Worm (Caenorhabditis elegans) whole organism, L1 larva: Measurements from ENCODE around the gene skr-20.

ENCODE experiments used
- C04F5.9 ChIP-seq: sonication (generic microtip); optimal IDR thresholded peaks from 2 replicates; lab custom pipeline; 2016; ENCODE audit warnings: missing genetic modification characterization, missing compliant biosample characterization
- C34B4.2 ChIP-seq: sonication (generic microtip); optimal IDR thresholded peaks from 2 replicates; lab custom pipeline; 2017; ENCODE audit warnings: mild to moderate bottlenecking, missing genetic modification characterization, missing compliant biosample characterization
- F16B12.6 ChIP-seq: fragments of 150-350 bp; optimal IDR thresholded peaks from 2 replicates; lab custom pipeline; 2014; ENCODE audit warnings: missing biosample characterization, missing genetic modification characterization
- Y116A8C.19 ChIP-seq: sonication (generic microtip); optimal IDR thresholded peaks from 2 replicates; lab custom pipeline; 2016; ENCODE audit warnings: missing compliant biosample characterization, missing genetic modification characterization, borderline replicate concordance
- aha-1 ChIP-seq: fragments of 150-350 bp; optimal IDR thresholded peaks from 2 replicates; lab custom pipeline; 2014; ENCODE audit warnings: missing biosample characterization, missing genetic modification characterization
- alr-1 ChIP-seq: fragments of 200-800 bp; sonication (Bioruptor generic); optimal IDR thresholded peaks from 2 replicates; lab custom pipeline; 2018; ENCODE audit warnings: borderline replicate concordance, mild to moderate bottlenecking, missing genetic modification characterization, missing compliant biosample characterization
- blmp-1 ChIP-seq: fragments of 150-350 bp; optimal IDR thresholded peaks from 2 replicates; lab custom pipeline; 2014; ENCODE audit warnings: missing biosample characterization, missing genetic modification characterization
- ceh-63 ChIP-seq: fragments of 200-800 bp; sonication (Bioruptor generic); optimal IDR thresholded peaks from 2 replicates; lab custom pipeline; 2018; ENCODE audit warnings: mild to moderate bottlenecking, missing genetic modification characterization, missing compliant biosample characterization
- ceh-8 ChIP-seq: fragments of 200-800 bp; sonication (Bioruptor generic); optimal IDR thresholded peaks from 2 replicates; lab custom pipeline; 2018; ENCODE audit warnings: mild to moderate bottlenecking, missing genetic modification characterization, moderate library complexity, missing compliant biosample characterization
- ceh-88 ChIP-seq: fragments of 200-800 bp; sonication (Bioruptor generic); IDR thresholded peaks from 2 replicates; pipeline ENCODE4 v1.3.6; 2022; ENCODE audit warnings: missing genetic modification characterization, missing compliant biosample characterization
- ces-1 ChIP-seq: fragments of 150-350 bp; optimal IDR thresholded peaks from 2 replicates; lab custom pipeline; 2014; ENCODE audit warnings: missing biosample characterization, missing genetic modification reagents, missing genetic modification characterization
- dsc-1 ChIP-seq: sonication (generic microtip); optimal IDR thresholded peaks from 2 replicates; lab custom pipeline; 2016; ENCODE audit warnings: mild to moderate bottlenecking, missing genetic modification characterization, missing compliant biosample characterization
- efl-1 ChIP-seq, 4 experiments: fragments of 150-350 bp; optimal IDR thresholded peaks in 3 of 4; peaks in 1 of 4; 1 replicate in 1 of 4; 2 replicates in 3 of 4; lab custom pipeline; 2014; ENCODE audit warnings: missing biosample characterization in 2 of 4, missing genetic modification characterization in 2 of 4, missing genetic modification reagents in 2 of 4
- efl-3 ChIP-seq: fragments of 200-800 bp; sonication (Bioruptor generic); optimal IDR thresholded peaks from 2 replicates; lab custom pipeline; 2018; ENCODE audit warnings: mild to moderate bottlenecking, missing genetic modification characterization, missing compliant biosample characterization
- egl-27 ChIP-seq, 2 experiments: fragments of 150-350 bp in 1 of 2; sonication (generic microtip); optimal IDR thresholded peaks; 3 replicates each; lab custom pipeline; 2017 to 2018; ENCODE audit warnings: missing biosample characterization in 2 of 2, missing genetic modification characterization in 2 of 2, missing genetic modification reagents in 2 of 2
- ets-5 ChIP-seq: fragments of 200-800 bp; sonication (Bioruptor generic); IDR thresholded peaks from 2 replicates; pipeline ENCODE4 v1.3.6; 2022; ENCODE audit warnings: missing genetic modification characterization, missing compliant biosample characterization
- fkh-10 ChIP-seq: sonication (generic microtip); optimal IDR thresholded peaks from 2 replicates; lab custom pipeline; 2017; ENCODE audit warnings: missing biosample characterization, missing genetic modification reagents, missing genetic modification characterization
- fkh-4 ChIP-seq: sonication (generic microtip); optimal IDR thresholded peaks from 2 replicates; lab custom pipeline; 2016; ENCODE audit warnings: missing compliant biosample characterization, missing genetic modification characterization, borderline replicate concordance
- fos-1 ChIP-seq: fragments of 150-350 bp; optimal IDR thresholded peaks from 2 replicates; lab custom pipeline; 2014; ENCODE audit warnings: missing biosample characterization, missing genetic modification characterization
- grh-1 ChIP-seq: fragments of 200-800 bp; sonication (Bioruptor generic); IDR thresholded peaks from 2 replicates; pipeline ENCODE4 v1.3.6; 2022; ENCODE audit warnings: missing genetic modification reagents, missing genetic modification characterization, missing compliant biosample characterization
- isw-1 ChIP-seq: fragments of 200-800 bp; sonication (Bioruptor generic); IDR thresholded peaks from 2 replicates; pipeline ENCODE4 v1.3.6; 2022; ENCODE audit warnings: missing genetic modification characterization, missing compliant biosample characterization
- lin-15B ChIP-seq: fragments of 150-350 bp; sonication (generic microtip); optimal IDR thresholded peaks from 3 replicates; lab custom pipeline; 2014; ENCODE audit warnings: missing biosample characterization, missing genetic modification characterization
- lin-39 ChIP-seq: fragments of 150-350 bp; optimal IDR thresholded peaks from 2 replicates; lab custom pipeline; 2014; ENCODE audit warnings: missing biosample characterization, missing genetic modification reagents, missing genetic modification characterization
- lsy-2 ChIP-seq, 2 experiments: fragments of 150-350 bp; optimal IDR thresholded peaks; 2 replicates each; lab custom pipeline; 2014; ENCODE audit warnings: missing biosample characterization in 2 of 2, missing genetic modification characterization in 2 of 2
- mef-2 ChIP-seq: fragments of 150-350 bp; optimal IDR thresholded peaks from 2 replicates; lab custom pipeline; 2014; ENCODE audit warnings: missing biosample characterization, missing genetic modification characterization
- nhr-20 ChIP-seq: sonication (generic microtip); optimal IDR thresholded peaks from 2 replicates; lab custom pipeline; 2016; ENCODE audit warnings: mild to moderate bottlenecking, missing genetic modification characterization, missing compliant biosample characterization
- nhr-28 ChIP-seq: fragments of 150-350 bp; optimal IDR thresholded peaks from 2 replicates; lab custom pipeline; 2014; ENCODE audit warnings: missing biosample characterization, missing genetic modification characterization
- nhr-47 ChIP-seq: sonication (generic microtip); optimal IDR thresholded peaks from 2 replicates; lab custom pipeline; 2016; ENCODE audit warnings: mild to moderate bottlenecking, missing genetic modification characterization, moderate library complexity, missing compliant biosample characterization
- nhr-71 ChIP-seq: sonication (generic microtip); optimal IDR thresholded peaks from 2 replicates; lab custom pipeline; 2016; ENCODE audit warnings: mild to moderate bottlenecking, missing genetic modification characterization, moderate library complexity, missing compliant biosample characterization
- nhr-76 ChIP-seq: sonication (generic microtip); optimal IDR thresholded peaks from 2 replicates; lab custom pipeline; 2017; ENCODE audit warnings: missing biosample characterization, missing genetic modification characterization
- nhr-77 ChIP-seq: fragments of 150-350 bp; optimal IDR thresholded peaks from 2 replicates; lab custom pipeline; 2014; ENCODE audit warnings: missing biosample characterization, missing genetic modification characterization
- pag-3 ChIP-seq: sonication (generic microtip); optimal IDR thresholded peaks from 2 replicates; lab custom pipeline; 2017; ENCODE audit warnings: missing genetic modification characterization, mild to moderate bottlenecking, missing compliant biosample characterization, antibody characterized with exemption, borderline replicate concordance; ENCODE audit not compliant: insufficient read depth
- snpc-4 ChIP-seq: fragments of 150-350 bp; optimal IDR thresholded peaks from 2 replicates; lab custom pipeline; 2014; ENCODE audit warnings: missing biosample characterization, missing genetic modification characterization
- sox-4 ChIP-seq: sonication (generic microtip); optimal IDR thresholded peaks from 2 replicates; lab custom pipeline; 2016; ENCODE audit warnings: missing genetic modification characterization, missing compliant biosample characterization
- sptf-1 ChIP-seq: fragments of 150-350 bp; optimal IDR thresholded peaks from 2 replicates; lab custom pipeline; 2014; ENCODE audit warnings: missing biosample characterization, missing genetic modification characterization
- swsn-7 ChIP-seq: sonication (generic microtip); optimal IDR thresholded peaks from 2 replicates; lab custom pipeline; 2016; ENCODE audit warnings: missing genetic modification characterization, missing compliant biosample characterization
- tbx-2 ChIP-seq: sonication (generic microtip); optimal IDR thresholded peaks from 2 replicates; lab custom pipeline; 2016; ENCODE audit warnings: missing genetic modification characterization, missing compliant biosample characterization
- tlp-1 ChIP-seq: fragments of 150-350 bp; optimal IDR thresholded peaks from 2 replicates; lab custom pipeline; 2014; ENCODE audit warnings: missing biosample characterization, missing genetic modification characterization
- unc-30 ChIP-seq: sonication (generic microtip); optimal IDR thresholded peaks from 2 replicates; lab custom pipeline; 2017; ENCODE audit warnings: missing biosample characterization, missing genetic modification characterization
- unc-62 ChIP-seq: fragments of 150-350 bp; optimal IDR thresholded peaks from 2 replicates; lab custom pipeline; 2014; ENCODE audit warnings: missing biosample characterization, missing genetic modification reagents, missing genetic modification characterization
- unc-86 ChIP-seq: sonication (generic microtip); optimal IDR thresholded peaks from 2 replicates; lab custom pipeline; 2016; ENCODE audit warnings: missing genetic modification characterization, missing compliant biosample characterization
- unc-98 ChIP-seq: fragments of 200-800 bp; sonication (Bioruptor generic); IDR thresholded peaks from 2 replicates; pipeline ENCODE4 v1.3.6; 2022; ENCODE audit warnings: missing genetic modification characterization, missing compliant biosample characterization
- vab-15 ChIP-seq: sonication (generic microtip); optimal IDR thresholded peaks from 2 replicates; lab custom pipeline; 2017; ENCODE audit warnings: missing genotype, mild to moderate bottlenecking, missing genetic modification characterization, missing compliant biosample characterization
- xbp-1 ChIP-seq: sonication (generic microtip); optimal IDR thresholded peaks from 2 replicates; lab custom pipeline; 2016; ENCODE audit warnings: missing genetic modification characterization, missing compliant biosample characterization
- ztf-11 ChIP-seq, 2 experiments: sonication (generic microtip); optimal IDR thresholded peaks; 2 replicates each; lab custom pipeline; 2016 to 2017; ENCODE audit warnings: missing genetic modification characterization in 2 of 2, missing biosample characterization in 1 of 2, missing compliant biosample characterization in 1 of 2
- ztf-4 ChIP-seq: fragments of 150-350 bp; optimal IDR thresholded peaks from 2 replicates; lab custom pipeline; 2014; ENCODE audit warnings: missing biosample characterization, missing genetic modification characterization

skr-20 gene

ce11 chrX:13217940-13218339, 5.4 kb downstream of the skr-20 start:
- TF ChIP-seq ceh-63 (GFP tag; lab: Kevin White, UChicago) (no peak), ceh-8 (GFP tag; lab: Kevin White, UChicago) (no peak)

ce11 chrX:13216802-13217201, 6.5 kb downstream of the skr-20 start, which contains the start of gene R12H7.4:
TSS of gene R12H7.4 (plus strand) at chrX:13217102.
- TF ChIP-seq xbp-1 (tag; lab: Kevin White, UChicago) (no peak), efl-1 (optimal IDR thresholded peaks at IDR 0.05; lab: Kevin White, UChicago) (no peak), efl-1 (GFP tag; optimal IDR thresholded peaks at IDR 0.05 in 1 of 2; lab: Kevin White, UChicago) (peak in 1 of 2 experiments; percentile 29)

DNA sequence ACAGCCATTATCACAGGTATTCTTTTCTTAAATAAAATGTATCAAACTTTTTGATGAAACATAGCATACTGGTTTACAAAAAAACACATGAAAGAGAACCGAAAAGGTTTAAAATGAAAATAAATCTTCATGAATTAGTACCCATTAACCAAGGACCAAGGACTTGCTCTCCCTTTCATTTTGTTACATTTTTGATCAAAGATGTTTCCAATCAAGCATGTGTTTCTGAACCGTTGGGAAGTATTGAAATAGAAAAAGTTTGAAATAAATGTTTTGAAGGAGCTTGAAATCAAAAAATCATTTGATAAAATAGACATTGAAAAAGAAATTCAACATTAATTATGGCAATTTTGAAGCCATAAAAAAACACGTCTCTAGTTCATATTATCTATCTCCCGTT, 10.8 kb downstream of the skr-20 start:
- no peak for TF ChIP-seq grh-1 (GFP tag; lab: Robert Waterston, UW)
- peak; percentile 99 for TF ChIP-seq dsc-1 (tag; lab: Kevin White, UChicago)
- no peak for TF ChIP-seq C04F5.9 (tag; lab: Kevin White, UChicago)
- no peak for TF ChIP-seq swsn-7 (tag; lab: Kevin White, UChicago)
- no peak for TF ChIP-seq isw-1 (GFP tag; lab: Robert Waterston, UW)
- peak; percentile 93 for TF ChIP-seq fkh-4
- no peak for TF ChIP-seq efl-3
- TF ChIP-seq egl-27 (tag; optimal IDR thresholded peaks at IDR 0.05; lab: Kevin White, UChicago): no peak
- no peak for TF ChIP-seq lsy-2 (tag; optimal IDR thresholded peaks at IDR 0.05; lab: Kevin White, UChicago)
- TF ChIP-seq unc-62 (GFP tag; lab: Kevin White, UChicago): no peak
- TF ChIP-seq lin-15B (tag; lab: Kevin White, UChicago): no peak
- TF ChIP-seq ztf-4 (tag; lab: Kevin White, UChicago): no peak
- no peak for TF ChIP-seq snpc-4
- no peak for TF ChIP-seq nhr-71 (tag; lab: Kevin White, UChicago)

ce11 chrX:13210478-13210877, 12.9 kb downstream of the skr-20 start:
- no peak for TF ChIP-seq fos-1
- peak; percentile 57 for TF ChIP-seq tbx-2 (tag; lab: Kevin White, UChicago)
- TF ChIP-seq sox-4: no peak
- peak; percentile 67 for TF ChIP-seq nhr-71 (tag; lab: Kevin White, UChicago)
- TF ChIP-seq mef-2 (tag; lab: Kevin White, UChicago): no peak
- TF ChIP-seq Y116A8C.19 (tag; lab: Kevin White, UChicago): no peak
- no peak for TF ChIP-seq efl-3
- no peak for TF ChIP-seq tlp-1 (tag; lab: Kevin White, UChicago)
- TF ChIP-seq swsn-7 (tag; lab: Kevin White, UChicago): peak; percentile 23
- TF ChIP-seq nhr-20 (tag; lab: Kevin White, UChicago): no peak
- TF ChIP-seq fkh-10 (GFP tag; lab: Kevin White, UChicago): peak; percentile 89
- TF ChIP-seq ztf-4 (tag; lab: Kevin White, UChicago): no peak
- no peak for TF ChIP-seq lin-15B (tag; lab: Kevin White, UChicago)
- peak; percentile 61 for TF ChIP-seq unc-86 (tag; lab: Kevin White, UChicago)
- no peak for TF ChIP-seq vab-15 (tag; lab: Kevin White, UChicago)
- TF ChIP-seq C34B4.2 (tag; lab: Kevin White, UChicago): no peak
- TF ChIP-seq nhr-47 (tag; lab: Kevin White, UChicago): peak; percentile 41
- no peak for TF ChIP-seq ets-5 (GFP tag; lab: Robert Waterston, UW)
- no peak for TF ChIP-seq alr-1 (tag; lab: Kevin White, UChicago)
- TF ChIP-seq nhr-77: no peak
- TF ChIP-seq sptf-1 (tag; lab: Kevin White, UChicago): no peak
- TF ChIP-seq grh-1 (GFP tag; lab: Robert Waterston, UW): no peak
- peak; percentile 46 for TF ChIP-seq lin-39 (tag; lab: Kevin White, UChicago)
- TF ChIP-seq blmp-1 (tag; lab: Kevin White, UChicago): no peak
- TF ChIP-seq pag-3: peak; percentile 76
- no peak for TF ChIP-seq unc-62 (GFP tag; lab: Kevin White, UChicago)
- TF ChIP-seq aha-1: no peak
- TF ChIP-seq ceh-88: no peak
- no peak for TF ChIP-seq ces-1 (GFP tag; lab: Kevin White, UChicago)
- no peak for TF ChIP-seq unc-30 (tag; lab: Kevin White, UChicago)
- TF ChIP-seq isw-1 (GFP tag; lab: Robert Waterston, UW): peak; percentile 14; the same call in 1 of the 2 replicates
- no peak for TF ChIP-seq nhr-76 (tag; lab: Kevin White, UChicago)
- no peak for TF ChIP-seq F16B12.6 (tag; lab: Kevin White, UChicago)
- TF ChIP-seq snpc-4: no peak
- TF ChIP-seq ztf-11 (tag; optimal IDR thresholded peaks at IDR 0.05; lab: Kevin White, UChicago): no peak
- no peak for TF ChIP-seq unc-98 (GFP tag; lab: Robert Waterston, UW)
- no peak for TF ChIP-seq nhr-28 (tag; lab: Kevin White, UChicago)
